Fruit fly (Drosophila melanogaster) whole organism, embryonic: ENCODE data around the gene y.

Experiments used
- Abd-B ChIP-seq: fragments of 200-800 bp; sonication (Bioruptor generic); optimal IDR thresholded peaks from 2 replicates; lab custom pipeline; 2018; ENCODE audit warnings: missing biosample characterization, mild to moderate bottlenecking, missing genetic modification characterization, moderate library complexity
- Awh ChIP-seq: fragments of 200-800 bp; sonication (Bioruptor generic); IDR thresholded peaks from 2 replicates; pipeline ENCODE4, ENCODE4 v1.3.6; 2022; ENCODE audit warnings: missing biosample characterization, missing genetic modification characterization
- CG10979 ChIP-seq: fragments of 200-800 bp; sonication (Bioruptor generic); optimal IDR thresholded peaks from 2 replicates; lab custom pipeline; 2018; ENCODE audit warnings: missing biosample characterization, mild to moderate bottlenecking, missing genetic modification characterization, moderate library complexity
- CG12942 ChIP-seq: fragments of 200-800 bp; sonication (Bioruptor generic); optimal IDR thresholded peaks from 3 replicates; lab custom pipeline; 2016; ENCODE audit warnings: missing biosample characterization, missing genetic modification characterization
- CG17568 ChIP-seq: fragments of 200-800 bp; sonication (Bioruptor generic); optimal IDR thresholded peaks from 2 replicates; lab custom pipeline; 2018; ENCODE audit warnings: missing biosample characterization, mild to moderate bottlenecking, missing genetic modification characterization, moderate library complexity
- CG18262 ChIP-seq: fragments of 200-800 bp; optimal IDR thresholded peaks from 3 replicates; lab custom pipeline; 2019; ENCODE audit warnings: missing biosample characterization, mild to moderate bottlenecking, missing genetic modification characterization, moderate library complexity
- CG2678 ChIP-seq: fragments of 200-800 bp; sonication (Bioruptor generic); optimal IDR thresholded peaks from 3 replicates; lab custom pipeline; 2019; ENCODE audit warnings: missing biosample characterization, mild to moderate bottlenecking, missing genetic modification characterization, moderate library complexity
- CG2712 ChIP-seq: fragments of 200-800 bp; optimal IDR thresholded peaks from 3 replicates; lab custom pipeline; 2019; ENCODE audit warnings: missing biosample characterization, mild to moderate bottlenecking, missing genetic modification characterization, moderate library complexity
- CG7357 ChIP-seq: fragments of 200-800 bp; sonication (Bioruptor generic); IDR thresholded peaks from 3 replicates; pipeline ENCODE4 v1.3.6; 2022; ENCODE audit warnings: missing biosample characterization, missing genetic modification characterization
- CG7786 ChIP-seq: fragments of 200-800 bp; sonication (Bioruptor generic); optimal IDR thresholded peaks from 2 replicates; lab custom pipeline; 2016; ENCODE audit warnings: missing biosample characterization, missing genetic modification characterization
- CG8089 ChIP-seq: fragments of 200-800 bp; sonication (Bioruptor generic); optimal IDR thresholded peaks from 3 replicates; lab custom pipeline; 2016; ENCODE audit warnings: missing biosample characterization, missing genetic modification characterization
- D ChIP-seq, 2 experiments: fragments of 200-800 bp in 1 of 2; fragments of >200 bp in 1 of 2; sonication (Bioruptor generic) in 1 of 2; optimal IDR thresholded peaks; 2 replicates in 1 of 2; 3 replicates in 1 of 2; lab custom pipeline; 2017; ENCODE audit warnings: mild to moderate bottlenecking in 1 of 2, missing biosample characterization in 1 of 2, missing genetic modification characterization in 1 of 2, missing genetic modification reagents in 1 of 2
- D19A ChIP-seq: fragments of 200-800 bp; optimal IDR thresholded peaks from 3 replicates; lab custom pipeline; 2019; ENCODE audit warnings: missing biosample characterization, mild to moderate bottlenecking, missing genetic modification characterization, moderate library complexity
- Dfd ChIP-seq, 2 experiments: fragments of >200 bp; optimal IDR thresholded peaks; 2 replicates each; lab custom pipeline; 2017; ENCODE audit warnings: missing biosample characterization in 2 of 2, missing genetic modification characterization in 2 of 2
- Eip74EF ChIP-seq, 2 experiments: fragments of 200-800 bp in 1 of 2; fragments of >200 bp in 1 of 2; sonication (Bioruptor generic) in 1 of 2; optimal IDR thresholded peaks; 2 replicates each; lab custom pipeline; 2017 to 2019; ENCODE audit warnings: missing biosample characterization in 2 of 2, missing genetic modification characterization in 2 of 2, mild to moderate bottlenecking in 1 of 2, moderate library complexity in 1 of 2
- Gsc ChIP-seq: fragments of 200-800 bp; sonication (Bioruptor generic); IDR thresholded peaks from 2 replicates; pipeline ENCODE4 v1.3.6; 2022; ENCODE audit warnings: missing biosample characterization, missing genetic modification characterization
- Hey ChIP-seq: fragments of 200-800 bp; sonication (Bioruptor generic); optimal IDR thresholded peaks from 3 replicates; lab custom pipeline; 2018; ENCODE audit warnings: missing biosample characterization, mild to moderate bottlenecking, missing genetic modification characterization
- Lhr ChIP-seq: fragments of 200-800 bp; sonication (Bioruptor generic); optimal IDR thresholded peaks from 3 replicates; lab custom pipeline; 2017; ENCODE audit warnings: mild to moderate bottlenecking, missing biosample characterization, missing genetic modification reagents, missing genetic modification characterization
- Lpt ChIP-seq: fragments of >200 bp; optimal IDR thresholded peaks from 2 replicates; lab custom pipeline; 2018; ENCODE audit warnings: missing biosample characterization, missing genetic modification characterization
- Mrtf ChIP-seq: fragments of 200-800 bp; sonication (Bioruptor generic); IDR thresholded peaks from 3 replicates; pipeline ENCODE4 v1.3.6; 2022; ENCODE audit warnings: missing biosample characterization, missing genetic modification characterization
- Optix ChIP-seq: fragments of 200-800 bp; sonication (Bioruptor generic); IDR thresholded peaks from 3 replicates; pipeline ENCODE4 v1.3.6; 2022; ENCODE audit warnings: missing biosample characterization, missing genetic modification characterization
- PHDP ChIP-seq: fragments of 200-800 bp; sonication (Bioruptor generic); optimal IDR thresholded peaks from 3 replicates; lab custom pipeline; 2018; ENCODE audit warnings: missing biosample characterization, mild to moderate bottlenecking, missing genetic modification characterization, moderate library complexity
- ap ChIP-seq: fragments of 200-800 bp; sonication (Bioruptor generic); IDR thresholded peaks from 2 replicates; pipeline ENCODE4 v1.3.6; 2022; ENCODE audit warnings: missing biosample characterization, missing genetic modification characterization
- ara ChIP-seq: fragments of 200-800 bp; sonication (Bioruptor generic); IDR thresholded peaks from 2 replicates; pipeline ENCODE4 v1.3.6; 2022; ENCODE audit warnings: missing biosample characterization, missing genetic modification characterization
- bowl ChIP-seq: fragments of 200-800 bp; sonication (Bioruptor generic); IDR thresholded peaks from 2 replicates; pipeline ENCODE4 v1.3.6; 2022; ENCODE audit warnings: missing biosample characterization, missing genetic modification characterization
- bsh ChIP-seq, 2 experiments: fragments of 200-800 bp; sonication (Bioruptor generic); optimal IDR thresholded peaks; 2 replicates each; lab custom pipeline; 2017 to 2018; ENCODE audit warnings: mild to moderate bottlenecking in 2 of 2, missing biosample characterization in 2 of 2, missing genetic modification characterization in 2 of 2, moderate library complexity in 1 of 2
- cad ChIP-seq: fragments of >200 bp; optimal IDR thresholded peaks from 2 replicates; lab custom pipeline; 2017; ENCODE audit warnings: missing biosample characterization, missing genetic modification characterization
- cas ChIP-seq: fragments of 200-800 bp; sonication (Bioruptor generic); IDR thresholded peaks from 2 replicates; pipeline ENCODE4 v1.3.6; 2022; ENCODE audit warnings: missing biosample characterization, missing genetic modification characterization
- en ChIP-seq: fragments of 200-800 bp; sonication (Bioruptor generic); optimal IDR thresholded peaks from 2 replicates; lab custom pipeline; 2016; ENCODE audit warnings: missing biosample characterization, missing genetic modification characterization
- gem ChIP-seq: fragments of 200-800 bp; sonication (Bioruptor generic); optimal IDR thresholded peaks from 2 replicates; lab custom pipeline; 2019; ENCODE audit warnings: missing biosample characterization, mild to moderate bottlenecking, missing genetic modification characterization, moderate library complexity
- gsb-n ChIP-seq: fragments of 200-800 bp; sonication (Bioruptor generic); optimal IDR thresholded peaks from 3 replicates; lab custom pipeline; 2018; ENCODE audit warnings: missing biosample characterization, mild to moderate bottlenecking, missing genetic modification characterization
- inv ChIP-seq: fragments of 200-800 bp; sonication (Bioruptor generic); IDR thresholded peaks from 2 replicates; pipeline ENCODE4 v1.3.6; 2022; ENCODE audit warnings: missing biosample characterization, missing genetic modification characterization; ENCODE audit not compliant: partially characterized antibody
- kay ChIP-seq: fragments of 200-800 bp; sonication (Bioruptor generic); optimal IDR thresholded peaks from 2 replicates; lab custom pipeline; 2016; ENCODE audit warnings: missing biosample characterization, missing genetic modification characterization
- ken ChIP-seq: fragments of 200-800 bp; sonication (Bioruptor generic); IDR thresholded peaks from 3 replicates; pipeline ENCODE4 v1.3.6; 2022; ENCODE audit warnings: missing biosample characterization, missing genetic modification characterization
- pb ChIP-seq: fragments of 200-800 bp; sonication (Bioruptor generic); optimal IDR thresholded peaks from 3 replicates; lab custom pipeline; 2016; ENCODE audit warnings: missing biosample characterization, missing genetic modification characterization
- ranshi ChIP-seq: fragments of 200-800 bp; sonication (Bioruptor generic); IDR thresholded peaks from 2 replicates; pipeline ENCODE4 v1.3.6; 2022; ENCODE audit warnings: missing biosample characterization, missing genetic modification characterization
- sisA ChIP-seq: fragments of 200-800 bp; sonication (Bioruptor generic); IDR thresholded peaks from 2 replicates; pipeline ENCODE4 v1.3.6; 2022; ENCODE audit warnings: missing biosample characterization, missing genetic modification characterization
- ssp ChIP-seq: fragments of 200-800 bp; sonication (Bioruptor generic); IDR thresholded peaks from 2 replicates; pipeline ENCODE4 v1.3.6; 2022; ENCODE audit warnings: missing biosample characterization, missing genetic modification characterization
- trem ChIP-seq: fragments of 200-800 bp; optimal IDR thresholded peaks from 3 replicates; lab custom pipeline; 2019; ENCODE audit warnings: missing biosample characterization, mild to moderate bottlenecking, missing genetic modification characterization, moderate library complexity
- twi ChIP-seq: fragments of 200-800 bp; optimal IDR thresholded peaks from 2 replicates; lab custom pipeline; 2019; ENCODE audit warnings: missing biosample characterization, mild to moderate bottlenecking, missing genetic modification characterization, moderate library complexity

The y gene

DNA sequence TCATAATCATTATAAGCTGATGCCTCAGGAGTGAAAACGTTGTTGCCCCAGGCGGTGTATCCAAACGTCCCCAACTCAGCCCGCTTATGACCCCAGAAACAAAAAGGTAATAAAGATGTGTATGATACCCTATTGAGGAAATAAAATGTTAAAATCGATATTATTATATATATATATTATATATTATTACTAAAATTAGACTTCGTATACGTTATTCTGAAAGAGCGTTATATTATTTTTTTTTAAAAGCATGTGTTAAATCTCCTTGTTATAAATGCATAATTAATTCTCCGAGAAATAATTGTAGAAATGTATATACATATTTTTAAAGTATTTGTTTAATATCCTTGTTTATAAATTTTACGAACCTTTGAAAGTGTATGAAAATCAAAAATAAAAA lies 7.7 kb downstream of the y start:
- TF ChIP-seq Optix (GFP tag; lab: Robert Waterston, UW) (no peak), ken (GFP tag; lab: Robert Waterston, UW) (no peak), Lpt (GFP tag; lab: Kevin White, UChicago) (no peak), gem (tag; lab: Kevin White, UChicago) (peak; percentile 8), Gsc (GFP tag; lab: Robert Waterston, UW) (no peak), bowl (GFP tag; lab: Robert Waterston, UW) (no peak), trem (tag; lab: Kevin White, UChicago) (no peak), inv (no peak), cad (GFP tag; lab: Kevin White, UChicago) (no peak), pb (GFP tag; lab: Kevin White, UChicago) (no peak), Eip74EF (GFP tag; optimal IDR thresholded peaks at IDR 0.05; lab: Kevin White, UChicago) (no peak), ssp (GFP tag; lab: Robert Waterston, UW) (no peak), Mrtf (GFP tag; lab: Robert Waterston, UW) (no peak), CG7357 (GFP tag; lab: Robert Waterston, UW) (no peak), CG17568 (GFP tag; lab: Kevin White, UChicago) (no peak), cas (GFP tag; lab: Robert Waterston, UW) (no peak), Hey (no peak), ap (no peak), CG12942 (GFP tag; lab: Kevin White, UChicago) (no peak), Abd-B (GFP tag; lab: Kevin White, UChicago) (no peak), sisA (GFP tag; lab: Robert Waterston, UW) (no peak), gsb-n (tag; lab: Kevin White, UChicago) (no peak), Dfd (GFP tag; optimal IDR thresholded peaks at IDR 0.05; lab: Kevin White, UChicago) (no peak), CG2678 (tag; lab: Kevin White, UChicago) (no peak), Awh (no peak), en (GFP tag; lab: Kevin White, UChicago) (no peak), kay (GFP tag; lab: Kevin White, UChicago) (no peak), Lhr (GFP tag; lab: Kevin White, UChicago) (no peak), CG2712 (peak; percentile 11), PHDP (tag; lab: Kevin White, UChicago) (no peak), CG18262 (tag; lab: Kevin White, UChicago) (peak; percentile 12), ara (GFP tag; lab: Robert Waterston, UW) (no peak), CG7786 (GFP tag; lab: Kevin White, UChicago) (no peak), twi (tag; lab: Kevin White, UChicago) (no peak), D19A (tag; lab: Kevin White, UChicago) (peak; percentile 65)

DNA sequence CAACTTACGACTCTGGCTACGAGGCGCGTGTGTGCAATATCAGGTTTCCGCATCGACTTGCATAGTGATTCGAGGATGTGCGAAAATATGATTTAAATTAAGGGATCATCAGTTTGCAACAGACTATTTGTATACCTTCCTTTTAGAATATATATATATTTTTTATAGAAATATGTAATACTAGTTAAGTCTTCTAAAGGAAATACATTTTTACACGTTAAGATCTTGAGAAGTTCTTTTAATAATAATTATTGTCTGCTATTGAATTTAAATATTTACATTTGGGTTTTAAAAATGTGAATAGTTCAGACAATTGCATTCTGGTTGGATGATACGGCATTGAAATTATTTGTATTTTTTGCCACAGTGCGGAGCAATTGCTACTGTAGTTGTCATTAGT lies 10.5 kb downstream of the y start:
- TF ChIP-seq CG10979 (tag; lab: Kevin White, UChicago), result no peak
- peak in 1 of 2 experiments; percentile 19 for TF ChIP-seq bsh (GFP tag; optimal IDR thresholded peaks at IDR 0.05; lab: Kevin White, UChicago)
- no peak for TF ChIP-seq D (optimal IDR thresholded peaks at IDR 0.05; lab: Kevin White, UChicago)
- TF ChIP-seq D (GFP tag; optimal IDR thresholded peaks at IDR 0.05; lab: Kevin White, UChicago), result no peak
- no peak for TF ChIP-seq ranshi (GFP tag; lab: Robert Waterston, UW)
- no peak for TF ChIP-seq CG8089 (GFP tag; lab: Kevin White, UChicago)
